Fruit fly (Drosophila melanogaster): Measurements from ENCODE around the gene RabGGTb.

Gene RabGGTb

dm6 chr2L:2885503-2886225, 6.8 kb downstream of the RabGGTb start, which contains the start of the genes NTPase and lilli (continued):
- TF ChIP-seq chif (GFP tag; optimal IDR thresholded peaks at IDR 0.05) (peak; percentile 65 to 67), H15 (GFP tag; IDR thresholded peaks at IDR 0.05) (no peak), CG12071 (GFP tag; optimal IDR thresholded peaks at IDR 0.05) (no peak), Hsf (GFP tag; optimal IDR thresholded peaks at IDR 0.05) (peak; percentile 80), sc (optimal IDR thresholded peaks at IDR 0.05) (no peak), sc (GFP tag; optimal IDR thresholded peaks at IDR 0.05) (no peak), zfh2 (GFP tag; optimal IDR thresholded peaks at IDR 0.05) (peak; percentile 72), dimm (GFP tag; IDR thresholded peaks at IDR 0.05) (no peak), klu (GFP tag; IDR thresholded peaks at IDR 0.05) (0 out of 2 replicates have a peak, but pooled peaks have one; percentile 7), grn (GFP tag; optimal IDR thresholded peaks at IDR 0.05) (peak; percentile 92), CG17328 (GFP tag; IDR thresholded peaks at IDR 0.05) (peak; percentile 54), ken (GFP tag; IDR thresholded peaks at IDR 0.05) (peak; percentile 78), CG1602 (GFP tag; optimal IDR thresholded peaks at IDR 0.05) (peak; percentile 50), ash1 (GFP tag; optimal IDR thresholded peaks at IDR 0.05) (no peak), gro (GFP tag; optimal IDR thresholded peaks at IDR 0.05) (peak; percentile 18), kay (GFP tag; optimal IDR thresholded peaks at IDR 0.05) (peak; percentile 44), phol (tag; optimal IDR thresholded peaks at IDR 0.05) (peak; percentile 38), Ravus (GFP tag; IDR thresholded peaks at IDR 0.05) (no peak), run (tag; optimal IDR thresholded peaks at IDR 0.05) (no peak), CG7271 (tag; optimal IDR thresholded peaks at IDR 0.05) (peak; percentile 36), gsb (GFP tag; IDR thresholded peaks at IDR 0.05) (no peak; the same call in 1 of the 2 replicates), Usf (GFP tag; optimal IDR thresholded peaks at IDR 0.05) (no peak), CG2199 (GFP tag; IDR thresholded peaks at IDR 0.05) (peak; percentile 20; the same call in 1 of the 3 replicates), dmrt99B (tag; optimal IDR thresholded peaks at IDR 0.05) (no peak), CG15514 (GFP tag; optimal IDR thresholded peaks at IDR 0.05) (no peak), CG17829 (tag; optimal IDR thresholded peaks at IDR 0.05) (peak; percentile 36), CG1233 (GFP tag; optimal IDR thresholded peaks at IDR 0.05) (peak; percentile 42), NFAT (GFP tag; IDR thresholded peaks at IDR 0.05) (peak; percentile 12; the same call in 1 of the 2 replicates), hth (optimal IDR thresholded peaks at IDR 0.05) (no peak), CG10565 (GFP tag; optimal IDR thresholded peaks at IDR 0.05) (peak; percentile 5), PHDP (tag; optimal IDR thresholded peaks at IDR 0.05) (peak; percentile 12), Asciz (GFP tag; optimal IDR thresholded peaks at IDR 0.05) (no peak), CG10462 (GFP tag; optimal IDR thresholded peaks at IDR 0.05) (peak; percentile 22), CG11696 (GFP tag; IDR thresholded peaks at IDR 0.05) (peak; percentile 51; the same call in 1 of the 2 replicates), dan (GFP tag; IDR thresholded peaks at IDR 0.05) (no peak), ssp (GFP tag; IDR thresholded peaks at IDR 0.05) (peak; percentile 56), CG4360 (GFP tag; IDR thresholded peaks at IDR 0.05) (no peak), CG6689 (GFP tag; IDR thresholded peaks at IDR 0.05) (0 out of 2 replicates have a peak, but pooled peaks have one; percentile 28), CG7786 (GFP tag; optimal IDR thresholded peaks at IDR 0.05) (peak; percentile 74), ara (GFP tag; IDR thresholded peaks at IDR 0.05) (peak; percentile 70), CG17912 (GFP tag; optimal IDR thresholded peaks at IDR 0.05) (no peak), Drgx (GFP tag; IDR thresholded peaks at IDR 0.05) (no peak), CG15269 (tag; optimal IDR thresholded peaks at IDR 0.05) (no peak), CG1529 (GFP tag; optimal IDR thresholded peaks at IDR 0.05) (no peak), zf30C (GFP tag; optimal IDR thresholded peaks at IDR 0.05) (no peak), maf-S (GFP tag; optimal IDR thresholded peaks at IDR 0.05) (peak; percentile 55), vvl (GFP tag; IDR thresholded peaks at IDR 0.05) (peak; percentile 70), tx (GFP tag; optimal IDR thresholded peaks at IDR 0.05) (peak; percentile 36), Ptx1 (GFP tag; IDR thresholded peaks at IDR 0.05) (peak; percentile 70; the same call in 1 of the 2 replicates), br (optimal IDR thresholded peaks at IDR 0.05) (no peak), gcm (GFP tag; optimal IDR thresholded peaks at IDR 0.05) (no peak)

Data from whole organism, embryonic.